Worm (Caenorhabditis elegans): Measurements from ENCODE around the gene sqt-3.

Gene sqt-3

DNA sequence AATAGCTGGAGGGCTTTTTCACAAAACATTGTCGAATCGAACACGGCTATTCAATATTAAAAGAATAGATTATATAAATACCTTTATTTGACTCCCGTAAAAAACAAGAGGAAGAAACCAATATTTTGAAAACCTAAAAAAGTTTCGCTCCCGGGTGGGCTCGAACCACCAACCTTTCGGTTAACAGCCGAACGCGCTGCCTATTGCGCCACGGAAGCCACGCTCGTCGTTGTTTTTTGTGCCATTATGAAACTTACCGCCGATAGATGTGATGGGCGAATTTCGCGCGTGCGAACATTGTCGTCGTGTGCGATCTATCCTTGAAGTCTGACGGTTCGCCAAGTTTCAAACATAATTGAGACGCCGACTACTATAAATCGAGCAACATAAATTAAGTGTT lies 20.7 kb upstream of the sqt-3 start (continued):
- TF ChIP-seq madf-8 (GFP tag; conservative IDR thresholded peaks at IDR 0.05) (no peak), lin-26 (GFP tag; IDR thresholded peaks at IDR 0.05) (no peak), Y53F4B.3 (GFP tag; IDR thresholded peaks at IDR 0.05) (no peak), lsl-1 (GFP tag; optimal IDR thresholded peaks at IDR 0.05) (peak; percentile 17), nhr-120 (GFP tag; IDR thresholded peaks at IDR 0.05) (no peak), bed-2 (GFP tag; IDR thresholded peaks at IDR 0.05) (no peak), tlf-1 (GFP tag; optimal IDR thresholded peaks at IDR 0.05) (no peak), nfya-2 (GFP tag; IDR thresholded peaks at IDR 0.05) (no peak), F22D6.2 (tag; optimal IDR thresholded peaks at IDR 0.05) (no peak), let-526 (GFP tag; IDR thresholded peaks at IDR 0.05) (no peak), cebp-1 (GFP tag; IDR thresholded peaks at IDR 0.05) (no peak), cebp-1 (tag; optimal IDR thresholded peaks at IDR 0.05) (no peak), ekl-4 (GFP tag; IDR thresholded peaks at IDR 0.05) (no peak), rpc-1 (optimal IDR thresholded peaks at IDR 0.05) (peak; percentile 68), rpc-1 (tag; optimal IDR thresholded peaks at IDR 0.05) (peak; percentile 83), Y95B8A.8 (GFP tag; IDR thresholded peaks at IDR 0.05) (no peak), sea-2 (GFP tag; IDR thresholded peaks at IDR 0.05) (no peak), F49E8.2 (tag; optimal IDR thresholded peaks at IDR 0.05; ENCODE audit: insufficient read depth) (no peak), die-1 (tag; optimal IDR thresholded peaks at IDR 0.05) (peak; percentile 57), ccch-3 (GFP tag; optimal IDR thresholded peaks at IDR 0.05) (no peak), snpc-1.3 (tag; optimal IDR thresholded peaks at IDR 0.05; ENCODE audit: insufficient read depth) (peak; percentile 41), Y56A3A.18 (GFP tag; IDR thresholded peaks at IDR 0.05) (no peak), mxl-1 (tag; optimal IDR thresholded peaks at IDR 0.05) (peak; percentile 18), ztf-22 (GFP tag; optimal IDR thresholded peaks at IDR 0.05) (no peak), hmg-1.2 (GFP tag; IDR thresholded peaks at IDR 0.05) (peak; percentile 64), egrh-3 (GFP tag; IDR thresholded peaks at IDR 0.05) (no peak; the same call in 1 of the 2 replicates), ztf-18 (tag; optimal IDR thresholded peaks at IDR 0.05) (peak; percentile 76), nhr-179 (tag; optimal IDR thresholded peaks at IDR 0.05) (no peak), F55B11.4 (tag; optimal IDR thresholded peaks at IDR 0.05; ENCODE audit: borderline replicate concordance, insufficient read depth) (no peak), ceh-91 (GFP tag; IDR thresholded peaks at IDR 0.05) (no peak), nhr-80 (tag; optimal IDR thresholded peaks at IDR 0.05) (no peak), hlh-12 (tag; optimal IDR thresholded peaks at IDR 0.05) (no peak), nfya-1 (tag; optimal IDR thresholded peaks at IDR 0.05; ENCODE audit: borderline replicate concordance, insufficient read depth) (no peak), K11D2.4 (GFP tag; IDR thresholded peaks at IDR 0.05) (no peak), B0261.1 (tag; optimal IDR thresholded peaks at IDR 0.05) (peak; percentile 76), hrde-1 (tag; optimal IDR thresholded peaks at IDR 0.05; ENCODE audit: borderline replicate concordance) (peak; percentile 17), ztf-3 (GFP tag; optimal IDR thresholded peaks at IDR 0.05) (no peak), pbrm-1 (GFP tag; IDR thresholded peaks at IDR 0.05) (peak; percentile 50; the same call in 1 of the 2 replicates), tbp1 (GFP tag; optimal IDR thresholded peaks at IDR 0.05) (peak; percentile 93), F57C9.4 (tag; optimal IDR thresholded peaks at IDR 0.05) (no peak), nhr-90 (tag; optimal IDR thresholded peaks at IDR 0.05) (no peak), hlh-26 (GFP tag; conservative IDR thresholded peaks at IDR 0.05) (no peak), B0336.3 (GFP tag; IDR thresholded peaks at IDR 0.05) (no peak), F23B12.7 (tag; optimal IDR thresholded peaks at IDR 0.05; ENCODE audit: insufficient read depth) (peak; percentile 36), efl-1 (GFP tag; optimal IDR thresholded peaks at IDR 0.05) (no peak), F37B4.10 (GFP tag; IDR thresholded peaks at IDR 0.05) (no peak), somi-1 (GFP tag; optimal IDR thresholded peaks at IDR 0.05) (no peak), rec-8 (tag; optimal IDR thresholded peaks at IDR 0.05) (peak in 1 of 2 experiments; percentile 29), chd-7 (tag; optimal IDR thresholded peaks at IDR 0.05) (no peak)
